Worm (Caenorhabditis elegans): ENCODE results near the gene col-117.

- no peak for TF ChIP-seq egl-5 (tag; optimal IDR thresholded peaks at IDR 0.05)
- TF ChIP-seq nhr-76 (tag; optimal IDR thresholded peaks at IDR 0.05) = no peak
- TF ChIP-seq ama-1 (optimal IDR thresholded peaks at IDR 0.05) = no peak
- no peak for TF ChIP-seq elt-3 (tag; optimal IDR thresholded peaks at IDR 0.05)
- no peak for TF ChIP-seq nhr-237 (tag; optimal IDR thresholded peaks at IDR 0.05)
- no peak for TF ChIP-seq ceh-28 (tag; optimal IDR thresholded peaks at IDR 0.05)
- no peak for TF ChIP-seq nhr-28 (tag; optimal IDR thresholded peaks at IDR 0.05)
- TF ChIP-seq ceh-82 (tag; optimal IDR thresholded peaks at IDR 0.05) = no peak
- no peak for TF ChIP-seq nhr-12 (tag; optimal IDR thresholded peaks at IDR 0.05)
- TF ChIP-seq fkh-10 (GFP tag; optimal IDR thresholded peaks at IDR 0.05) = no peak
Measured at ce11 chrIV:8850807-8851206, 26.8 kb upstream of the col-117 start.
